Fruit fly (Drosophila melanogaster): Measurements from ENCODE around the gene ND-B14.5A.

The ND-B14.5A gene

dm6 chrX:2158668-2159163 is 13.6 kb upstream of the ND-B14.5A start, which contains the start of gene wapl (continued):
- no peak for TF ChIP-seq danr (GFP tag; IDR thresholded peaks at IDR 0.05)
- no peak for TF ChIP-seq Oli (tag; optimal IDR thresholded peaks at IDR 0.05)
- no peak for TF ChIP-seq fd64A (GFP tag; optimal IDR thresholded peaks at IDR 0.05)
- no peak for TF ChIP-seq CG33557 (GFP tag; optimal IDR thresholded peaks at IDR 0.05)
- TF ChIP-seq fu2 (GFP tag; optimal IDR thresholded peaks at IDR 0.05): peak; percentile 26
- TF ChIP-seq CG8765 (GFP tag; IDR thresholded peaks at IDR 0.05): no peak; the same call in 1 of the 2 replicates
- no peak for TF ChIP-seq klu (GFP tag; IDR thresholded peaks at IDR 0.05)
- TF ChIP-seq tin (GFP tag; optimal IDR thresholded peaks at IDR 0.05): peak; percentile 8
- no peak for TF ChIP-seq Oaz (GFP tag; IDR thresholded peaks at IDR 0.05)
- no peak for TF ChIP-seq wor (GFP tag; IDR thresholded peaks at IDR 0.05)
- TF ChIP-seq Fer1 (GFP tag; optimal IDR thresholded peaks at IDR 0.05): peak; percentile 19
- TF ChIP-seq GATAe (GFP tag; conservative IDR thresholded peaks at IDR 0.05): no peak
- TF ChIP-seq en (GFP tag; optimal IDR thresholded peaks at IDR 0.05): no peak
- no peak for TF ChIP-seq CG4282 (GFP tag; optimal IDR thresholded peaks at IDR 0.05)
- TF ChIP-seq CG30431 (GFP tag; optimal IDR thresholded peaks at IDR 0.05): no peak
- no peak for TF ChIP-seq BtbVII (GFP tag; optimal IDR thresholded peaks at IDR 0.05)
- no peak for TF ChIP-seq CG12942 (GFP tag; optimal IDR thresholded peaks at IDR 0.05)
- TF ChIP-seq MTF-1 (GFP tag; optimal IDR thresholded peaks at IDR 0.05; ENCODE audit: borderline replicate concordance): no peak
- no peak for TF ChIP-seq rib (GFP tag; IDR thresholded peaks at IDR 0.05)
- TF ChIP-seq nom (GFP tag; optimal IDR thresholded peaks at IDR 0.05): peak; percentile 16
- TF ChIP-seq CG13296 (GFP tag; optimal IDR thresholded peaks at IDR 0.05): no peak
- no peak for TF ChIP-seq CG10209 (GFP tag; optimal IDR thresholded peaks at IDR 0.05)
- TF ChIP-seq sd (tag; optimal IDR thresholded peaks at IDR 0.05): no peak
- TF ChIP-seq chn (GFP tag; optimal IDR thresholded peaks at IDR 0.05): peak; percentile 5
- TF ChIP-seq CG7372 (GFP tag; IDR thresholded peaks at IDR 0.05): no peak
- TF ChIP-seq Optix (GFP tag; IDR thresholded peaks at IDR 0.05): no peak
- TF ChIP-seq CG4404 (GFP tag; IDR thresholded peaks at IDR 0.05): no peak
- no peak for TF ChIP-seq CG13123 (GFP tag; optimal IDR thresholded peaks at IDR 0.05)
- TF ChIP-seq croc (GFP tag; conservative IDR thresholded peaks at IDR 0.05): no peak
- TF ChIP-seq jumu (GFP tag; optimal IDR thresholded peaks at IDR 0.05): peak; percentile 25
- TF ChIP-seq CG10979 (tag; optimal IDR thresholded peaks at IDR 0.05): no peak
- peak; percentile 76 for TF ChIP-seq HmgD (GFP tag; optimal IDR thresholded peaks at IDR 0.05)
- peak; percentile 26 for TF ChIP-seq vfl (GFP tag; optimal IDR thresholded peaks at IDR 0.05)
- TF ChIP-seq CG2202 (tag; optimal IDR thresholded peaks at IDR 0.05): peak; percentile 5
- TF ChIP-seq CG33213 (GFP tag; optimal IDR thresholded peaks at IDR 0.05): peak; percentile 29
- no peak for TF ChIP-seq HLH3B (GFP tag; IDR thresholded peaks at IDR 0.05)
- TF ChIP-seq bbx (GFP tag; IDR thresholded peaks at IDR 0.05; ENCODE audit: partially characterized antibody): peak; percentile 97
- TF ChIP-seq seq (GFP tag; IDR thresholded peaks at IDR 0.05): no peak
- TF ChIP-seq ash1 (GFP tag; optimal IDR thresholded peaks at IDR 0.05): no peak
- TF ChIP-seq Mes4 (GFP tag; optimal IDR thresholded peaks at IDR 0.05): no peak
- TF ChIP-seq Hey (tag; optimal IDR thresholded peaks at IDR 0.05): no peak
- TF ChIP-seq Mrtf (GFP tag; IDR thresholded peaks at IDR 0.05): no peak
- no peak for TF ChIP-seq Hr3 (GFP tag; optimal IDR thresholded peaks at IDR 0.05)
- no peak for TF ChIP-seq Bteb2 (GFP tag; optimal IDR thresholded peaks at IDR 0.05)
- TF ChIP-seq ken (GFP tag; IDR thresholded peaks at IDR 0.05): no peak
- TF ChIP-seq CG12299 (tag; optimal IDR thresholded peaks at IDR 0.05): no peak
- peak; percentile 19 for TF ChIP-seq lab (GFP tag; optimal IDR thresholded peaks at IDR 0.05)
- TF ChIP-seq MESR4 (GFP tag; optimal IDR thresholded peaks at IDR 0.05): peak; percentile 86
- TF ChIP-seq CG4707 (GFP tag; optimal IDR thresholded peaks at IDR 0.05): no peak
- peak; percentile 5 for TF ChIP-seq CG18599 (GFP tag; optimal IDR thresholded peaks at IDR 0.05)
- TF ChIP-seq CG8478 (optimal IDR thresholded peaks at IDR 0.05): no peak
- TF ChIP-seq CG1233 (GFP tag; optimal IDR thresholded peaks at IDR 0.05): no peak
